Worm (Caenorhabditis elegans) whole organism, L4/young adult: ENCODE data around the gene clec-191.

ENCODE experiments used
- W03F9.2 ChIP-seq: fragments of 150-350 bp; optimal IDR thresholded peaks from 2 replicates; lab custom pipeline; 2014; ENCODE audit warnings: missing biosample characterization, missing genetic modification characterization
- dao-5 ChIP-seq: sonication (generic microtip); optimal IDR thresholded peaks from 2 replicates; lab custom pipeline; 2016; ENCODE audit warnings: missing genotype, missing genetic modification characterization, moderate library complexity, missing compliant biosample characterization
- him-1 ChIP-seq: sonication (generic microtip); optimal IDR thresholded peaks from 2 replicates; lab custom pipeline; 2016; ENCODE audit warnings: missing genotype, missing genetic modification reagents, missing genetic modification characterization, missing compliant biosample characterization

DNA sequence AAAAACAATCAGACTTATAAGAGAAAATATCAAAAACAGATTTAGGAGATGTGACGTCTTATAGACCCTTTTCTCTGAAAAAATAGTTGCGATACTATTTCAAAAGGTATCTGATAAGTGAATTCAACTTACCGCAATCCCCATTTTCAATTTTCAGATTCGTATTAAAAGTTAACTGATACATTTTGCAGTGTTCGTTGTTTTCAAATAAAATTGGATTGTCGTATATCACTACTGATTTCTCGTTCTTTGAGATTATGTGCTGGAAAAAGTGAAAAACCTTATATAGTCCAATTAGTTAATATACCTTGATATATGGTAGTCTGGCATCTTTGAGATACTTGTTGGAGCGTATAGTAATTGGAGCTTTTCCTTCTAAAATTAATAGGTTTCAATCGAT is 50.0 kb downstream of the clec-191 start:
- TF ChIP-seq dao-5 (tag; lab: Kevin White, UChicago) (no peak), W03F9.2 (tag; lab: Kevin White, UChicago) (no peak), him-1 (tag; lab: Kevin White, UChicago) (no peak)
